Fruit fly (Drosophila melanogaster): Measurements from ENCODE around the gene Lamtor3.

Lamtor3 gene

DNA sequence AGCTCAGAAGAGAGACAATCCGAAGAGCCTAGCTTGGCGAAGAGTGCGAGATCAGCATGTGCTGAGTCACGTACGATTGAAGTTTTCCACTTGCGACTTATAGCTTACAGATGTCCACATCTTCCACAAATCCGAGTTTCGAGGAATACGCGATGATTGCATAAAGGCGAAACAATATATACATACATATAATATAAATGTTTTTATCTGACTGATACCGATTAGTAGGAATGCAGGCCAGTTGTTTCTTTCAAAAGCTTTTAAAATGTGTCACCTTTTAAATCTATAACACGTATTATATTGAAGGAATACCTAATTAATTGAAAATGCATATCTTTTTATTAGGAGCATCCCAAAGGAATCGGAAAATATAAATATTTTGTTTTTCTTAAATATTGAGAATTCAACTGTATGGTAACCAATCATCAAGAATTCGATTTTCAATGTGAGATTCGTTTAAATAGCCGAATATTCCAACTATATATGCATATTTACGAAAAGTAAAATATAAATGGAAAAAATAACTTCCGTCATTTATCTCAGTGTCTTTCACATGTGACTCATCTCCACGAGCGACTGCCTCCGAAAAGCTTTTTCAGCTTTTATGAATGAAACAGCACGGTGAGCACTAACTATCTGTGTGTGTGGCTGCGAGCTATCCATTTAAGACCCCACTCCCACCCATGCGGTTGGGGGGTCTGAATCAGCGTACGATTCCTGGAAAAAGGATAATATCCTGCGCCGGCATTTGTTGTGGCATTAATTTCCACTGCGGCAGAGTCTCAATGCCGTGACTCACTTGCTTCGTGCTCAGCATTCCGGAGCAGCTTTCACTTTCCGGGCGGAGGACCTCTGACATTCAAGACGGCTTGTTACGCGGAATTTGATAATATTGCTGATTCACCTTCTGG lies 30.3 kb upstream of the Lamtor3 start (continued):
- TF ChIP-seq spab (GFP tag; optimal IDR thresholded peaks at IDR 0.05) (peak; percentile 52), CG11902 (GFP tag; optimal IDR thresholded peaks at IDR 0.05) (peak; percentile 18), CG10631 (GFP tag; optimal IDR thresholded peaks at IDR 0.05) (peak; percentile 71), OdsH (GFP tag; optimal IDR thresholded peaks at IDR 0.05) (peak; percentile 83), Eip78C (GFP tag) (peak; percentile 96), CG9139 (GFP tag; optimal IDR thresholded peaks at IDR 0.05) (no peak), CG7368 (GFP tag; optimal IDR thresholded peaks at IDR 0.05) (peak; percentile 65), Lpt (GFP tag; optimal IDR thresholded peaks at IDR 0.05) (peak; percentile 55), ss (GFP tag; optimal IDR thresholded peaks at IDR 0.05) (peak; percentile 3 to 58), topi (GFP tag; optimal IDR thresholded peaks at IDR 0.05) (peak; percentile 84), fkh (GFP tag; optimal IDR thresholded peaks at IDR 0.05) (peak; percentile 10), CG3032 (tag; optimal IDR thresholded peaks at IDR 0.05) (peak; percentile 63), Blimp-1 (GFP tag; optimal IDR thresholded peaks at IDR 0.05) (peak; percentile 38), Gug (GFP tag; IDR thresholded peaks at IDR 0.05) (no peak), CG8119 (GFP tag; IDR thresholded peaks at IDR 0.05) (peak; percentile 63; the same call in 2 of the 3 replicates), CG16779 (tag; optimal IDR thresholded peaks at IDR 0.05) (peak; percentile 62), Hr39 (GFP tag; optimal IDR thresholded peaks at IDR 0.05) (peak; percentile 72), CG6276 (GFP tag; optimal IDR thresholded peaks at IDR 0.05) (peak; percentile 69), Sox102F (GFP tag; optimal IDR thresholded peaks at IDR 0.05) (peak; percentile 67), CG6854 (GFP tag; optimal IDR thresholded peaks at IDR 0.05) (peak; percentile 23), dsx (GFP tag; optimal IDR thresholded peaks at IDR 0.05; ENCODE audit: poor library complexity, severe bottlenecking) (no peak), CG31627 (GFP tag; optimal IDR thresholded peaks at IDR 0.05) (peak; percentile 70), CG34406 (GFP tag; optimal IDR thresholded peaks at IDR 0.05) (peak; percentile 86), lz (GFP tag; optimal IDR thresholded peaks at IDR 0.05) (peak; percentile 74), CG1621 (tag; optimal IDR thresholded peaks at IDR 0.05) (peak; percentile 35), CG15336 (GFP tag; IDR thresholded peaks at IDR 0.05) (no peak; the same call in 1 of the 2 replicates)

DNA sequence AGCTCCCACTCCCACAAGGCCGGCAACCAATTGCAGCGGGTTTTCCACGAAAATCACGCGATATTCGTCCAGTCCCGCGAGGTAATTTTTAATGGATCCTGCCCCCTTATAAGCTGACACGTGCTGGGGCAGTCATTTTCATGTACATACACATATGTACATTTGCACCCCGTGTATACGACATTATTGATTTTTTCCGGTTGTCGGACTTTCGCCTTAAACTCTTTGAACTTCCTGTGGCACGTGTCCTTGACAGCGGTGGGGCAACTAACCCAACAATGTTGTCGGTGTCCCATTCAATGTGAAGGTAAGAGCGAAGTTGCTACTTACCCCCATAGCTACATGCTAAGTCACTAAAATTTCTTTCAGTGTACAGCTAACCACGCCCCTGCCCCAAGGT lies 28.9 kb upstream of the Lamtor3 start:
- TF ChIP-seq svp (GFP tag), result peak; percentile 62
- no peak for TF ChIP-seq salr (GFP tag; optimal IDR thresholded peaks at IDR 0.05)

DNA sequence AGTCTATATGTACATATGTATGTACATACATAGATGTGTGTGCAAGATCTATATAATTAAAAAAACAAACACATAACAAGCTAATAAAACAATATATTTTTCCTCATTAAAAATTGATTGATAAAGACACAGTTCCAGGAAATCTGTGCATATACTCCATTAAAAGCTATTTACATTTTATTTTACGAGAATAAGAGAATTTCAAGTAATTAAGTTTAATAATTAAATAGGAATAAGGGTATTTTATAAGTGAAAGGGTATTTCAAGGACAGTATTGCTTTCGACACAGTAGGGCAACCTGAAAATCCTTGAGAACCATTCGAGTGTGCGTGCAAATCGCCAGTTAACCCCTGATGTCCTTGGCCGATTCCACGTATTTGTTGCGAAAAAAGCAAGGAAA lies 28.4 kb upstream of the Lamtor3 start, which contains the start of gene CG5050:
CG5050 (plus strand) TSS at position 301 of the 400 bp plus-strand sequence.
- no peak for TF ChIP-seq net (GFP tag; optimal IDR thresholded peaks at IDR 0.05)
- peak; percentile 22 for TF ChIP-seq Eip78C (GFP tag)

DNA sequence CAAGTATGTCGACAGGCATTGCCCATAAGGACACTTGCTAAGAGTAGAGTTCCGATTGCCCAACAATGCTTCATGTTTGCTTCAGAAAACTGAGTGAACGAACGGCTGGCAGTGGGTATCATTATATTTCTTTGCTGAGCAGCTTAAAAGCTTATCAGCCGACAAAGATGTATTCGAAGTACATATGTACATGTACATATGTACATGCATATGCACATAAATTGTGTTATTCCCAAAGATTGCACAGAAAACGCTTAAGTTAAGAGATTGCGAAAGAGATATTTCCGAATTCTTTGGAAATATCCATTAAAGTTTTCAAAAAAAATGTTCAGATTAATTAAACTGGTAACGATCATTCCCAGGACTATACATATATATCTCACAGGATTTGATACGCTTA lies 25.2 kb upstream of the Lamtor3 start, which contains the start of gene SPH93:
SPH93 (minus strand) TSS at position 101 of the 400 bp plus-strand sequence.
- TF ChIP-seq vri (GFP tag; optimal IDR thresholded peaks at IDR 0.05) (no peak), salr (GFP tag; optimal IDR thresholded peaks at IDR 0.05) (no peak), CG34406 (GFP tag; optimal IDR thresholded peaks at IDR 0.05) (no peak), Eip78C (GFP tag) (peak; percentile 40)

DNA sequence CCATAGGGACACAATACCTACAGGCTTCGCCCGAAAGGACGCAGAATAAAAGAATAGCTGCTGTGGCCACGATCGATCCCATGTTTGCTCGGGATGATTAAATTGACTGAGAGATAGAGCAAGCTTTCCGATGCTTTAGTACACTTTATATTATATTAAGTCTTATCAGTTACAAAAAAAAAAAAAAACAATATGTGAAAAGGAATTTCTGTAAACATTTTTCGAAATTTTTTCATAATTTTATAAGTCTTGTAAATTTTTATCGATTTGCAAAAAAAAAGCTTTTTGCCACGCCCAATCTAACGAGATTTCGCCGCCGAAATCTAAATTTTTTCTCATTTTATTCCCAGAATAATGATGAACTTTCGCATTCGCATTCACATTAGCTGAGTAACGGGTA lies 23.1 kb upstream of the Lamtor3 start, which contains the start of gene CG18563:
CG18563 (minus strand) TSS at position 101 of the 400 bp plus-strand sequence.
- TF ChIP-seq CG6163 (GFP tag; IDR thresholded peaks at IDR 0.05) (no peak), Eip78C (GFP tag) (peak; percentile 23)

Measured in whole organism, prepupa.